Worm (Caenorhabditis elegans) whole organism, L3 larva: ENCODE results near the gene dct-6.

Experiments
- ZK546.5 ChIP-seq: sonication (generic microtip); optimal IDR thresholded peaks from 2 replicates; lab custom pipeline; 2017; ENCODE audit warnings: missing biosample characterization, missing genetic modification characterization
- ama-1 ChIP-seq: fragments of 150-350 bp; optimal IDR thresholded peaks from 2 replicates; lab custom pipeline; 2018
- ceh-16 ChIP-seq: sonication (generic microtip); optimal IDR thresholded peaks from 2 replicates; lab custom pipeline; 2017; ENCODE audit warnings: missing biosample characterization, missing genetic modification characterization
- ceh-9 ChIP-seq: sonication (generic microtip); optimal IDR thresholded peaks from 2 replicates; lab custom pipeline; 2018; ENCODE audit warnings: missing biosample characterization, missing genetic modification characterization
- egl-5 ChIP-seq: fragments of 150-350 bp; optimal IDR thresholded peaks from 2 replicates; lab custom pipeline; 2017; ENCODE audit warnings: missing biosample characterization, missing genetic modification reagents, missing genetic modification characterization, inconsistent platforms
- lin-39 ChIP-seq: fragments of 150-350 bp; optimal IDR thresholded peaks from 2 replicates; lab custom pipeline; 2018; ENCODE audit warnings: missing biosample characterization, missing genetic modification reagents, missing genetic modification characterization
- mdl-1 ChIP-seq: fragments of 150-350 bp; optimal IDR thresholded peaks from 2 replicates; lab custom pipeline; 2014; ENCODE audit warnings: missing biosample characterization, missing genetic modification characterization
- mml-1 ChIP-seq: fragments of 150-350 bp; sonication (generic microtip); optimal IDR thresholded peaks from 3 replicates; lab custom pipeline; 2014; ENCODE audit warnings: missing biosample characterization, missing genetic modification characterization
- nhr-76 ChIP-seq: fragments of 150-350 bp; sonication (generic microtip); optimal IDR thresholded peaks from 5 replicates; lab custom pipeline; 2014; ENCODE audit warnings: missing biosample characterization, missing genetic modification characterization
- nhr-77 ChIP-seq: fragments of 150-350 bp; optimal IDR thresholded peaks from 2 replicates; lab custom pipeline; 2014; ENCODE audit warnings: missing biosample characterization, missing genetic modification characterization
- pha-4 ChIP-seq: fragments of 150-350 bp; optimal IDR thresholded peaks from 2 replicates; lab custom pipeline; 2014; ENCODE audit warnings: missing biosample characterization, missing genetic modification reagents, missing genetic modification characterization

ce11 chrIII:5936992-5937391 is 29.2 kb upstream of the dct-6 start, which contains the start of gene EGAP1.1:
- TF ChIP-seq lin-39 (no peak), mml-1 (tag; lab: Kevin White, UChicago) (no peak), mdl-1 (no peak), ZK546.5 (tag; lab: Kevin White, UChicago) (no peak), nhr-77 (no peak), ceh-16 (tag; lab: Kevin White, UChicago) (no peak), nhr-76 (tag; lab: Kevin White, UChicago) (no peak), ceh-9 (tag; lab: Kevin White, UChicago) (no peak), pha-4 (tag; lab: Kevin White, UChicago) (no peak), egl-5 (tag; lab: Kevin White, UChicago) (no peak), ama-1 (lab: Kevin White, UChicago) (no peak)
